Worm (Caenorhabditis elegans): ENCODE measurements around the gene taf-9.

taf-9 gene

DNA sequence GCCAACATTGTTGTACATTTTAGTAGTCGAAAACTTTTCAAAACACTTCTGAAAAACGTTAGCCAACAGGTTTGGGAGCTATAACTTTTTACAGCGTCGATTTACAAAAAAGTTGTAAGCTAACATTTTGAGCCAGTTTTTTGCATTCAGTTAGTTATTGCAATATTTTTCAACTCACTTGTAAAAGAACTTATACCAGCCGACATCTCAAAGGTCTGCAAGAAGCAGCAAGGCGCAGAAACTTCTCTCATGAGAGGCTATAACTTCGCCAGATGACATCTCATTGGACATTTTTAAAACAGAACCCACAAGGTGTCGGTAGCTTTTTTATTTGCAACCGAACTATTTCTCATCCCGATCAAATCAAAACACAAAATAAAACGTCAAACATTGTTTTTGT is 45.4 kb downstream of the taf-9 start:
- TF ChIP-seq W03F9.2 (tag; optimal IDR thresholded peaks at IDR 0.05): no peak
- no peak for TF ChIP-seq dao-5 (tag; optimal IDR thresholded peaks at IDR 0.05)
- TF ChIP-seq him-1 (tag; optimal IDR thresholded peaks at IDR 0.05): no peak

DNA sequence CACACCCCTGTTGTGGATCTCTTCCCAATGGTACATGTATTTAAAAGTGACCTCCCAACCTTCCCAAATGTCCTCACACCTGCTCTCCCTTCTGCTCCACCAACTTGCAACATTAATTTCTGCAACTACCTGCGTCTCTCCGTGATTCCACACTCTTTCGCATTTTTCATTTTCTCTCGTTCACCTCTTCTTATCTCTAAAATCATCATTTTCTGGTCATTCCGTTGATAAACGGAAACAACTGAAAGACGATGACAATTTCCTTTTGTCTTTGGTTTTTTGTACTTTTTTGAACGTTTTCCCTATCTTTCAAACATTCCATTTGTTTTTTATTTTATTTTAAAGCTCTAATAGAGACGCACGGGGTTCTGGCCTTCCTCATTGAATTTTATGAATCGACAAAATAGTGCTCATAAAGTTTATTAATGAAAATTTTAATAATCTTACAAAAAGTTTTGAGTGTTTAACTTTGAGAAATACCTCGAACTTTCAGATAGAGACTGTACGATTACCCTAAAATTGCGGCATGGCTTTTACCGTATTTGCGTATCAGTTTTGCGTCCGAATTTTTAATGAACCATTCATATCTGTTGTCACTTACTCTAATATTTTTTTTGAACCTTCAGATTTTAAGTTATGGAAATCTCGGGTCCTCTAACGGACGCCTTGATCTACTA is 48.7 kb downstream of the taf-9 start, which contains the start of gene aqp-11:
TSS of gene aqp-11 (plus strand) at position 627 of the 677 bp plus-strand sequence.
- TF ChIP-seq W03F9.2 (tag; optimal IDR thresholded peaks at IDR 0.05) (no peak), dao-5 (tag; optimal IDR thresholded peaks at IDR 0.05) (no peak), him-1 (tag; optimal IDR thresholded peaks at IDR 0.05) (no peak)

Measured in whole organism, L4/young adult.